Worm (Caenorhabditis elegans): ENCODE data around the gene T22H9.1.

DNA sequence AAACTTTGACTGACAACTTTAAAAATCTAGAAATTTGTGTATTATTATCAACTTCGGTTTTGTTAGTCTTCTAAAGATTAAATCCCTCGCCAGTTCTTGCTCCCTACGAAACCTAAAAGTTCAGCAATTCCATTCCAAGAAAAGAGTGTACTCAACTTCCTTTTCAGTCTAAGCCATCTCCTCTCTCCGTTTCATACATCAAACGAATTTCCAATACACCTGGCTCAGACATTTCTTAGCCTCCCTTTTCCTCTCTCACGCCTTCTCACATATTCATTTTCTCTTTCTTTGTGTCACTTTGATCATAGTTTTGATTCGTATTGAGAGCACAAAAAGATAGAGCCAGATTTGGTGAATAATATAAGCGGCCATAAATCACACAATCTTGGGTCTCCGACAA is 36.7 kb downstream of the T22H9.1 start, which contains the start of gene nhr-253:
- TF ChIP-seq egl-27 (tag; optimal IDR thresholded peaks at IDR 0.05), result no peak
- TF ChIP-seq ces-1 (GFP tag; optimal IDR thresholded peaks at IDR 0.05), result no peak
- TF ChIP-seq fos-1 (tag; optimal IDR thresholded peaks at IDR 0.05), result no peak

Data from whole organism, L4 larva.